Worm (Caenorhabditis elegans) whole organism, midembryonic: ENCODE measurements around the gene cki-1.

Source experiments
- T22C8.4 ChIP-seq: fragments of 200-800 bp; sonication (Bioruptor generic); IDR thresholded peaks from 2 replicates; pipeline ENCODE4 v1.3.6; 2022; ENCODE audit warnings: missing genetic modification characterization, missing compliant biosample characterization
- cog-1 ChIP-seq: sonication (generic microtip); optimal IDR thresholded peaks from 2 replicates; lab custom pipeline; 2016; ENCODE audit warnings: missing genetic modification characterization, missing compliant biosample characterization
- klf-2 ChIP-seq: fragments of 200-800 bp; sonication (Bioruptor generic); conservative IDR thresholded peaks from 2 replicates; pipeline ENCODE4 v1.3.6; 2022; ENCODE audit warnings: missing genetic modification reagents, missing genetic modification characterization, missing compliant biosample characterization
- med-1 ChIP-seq: sonication (generic microtip); optimal IDR thresholded peaks from 2 replicates; lab custom pipeline; 2017; ENCODE audit warnings: missing genetic modification characterization, mild to moderate bottlenecking, missing compliant biosample characterization, antibody characterized with exemption, missing genetic modification reagents; ENCODE audit not compliant: insufficient read depth
- tab-1 ChIP-seq: fragments of 200-800 bp; sonication (Bioruptor generic); IDR thresholded peaks from 2 replicates; pipeline ENCODE4 v1.3.6; 2022; ENCODE audit warnings: missing genetic modification characterization, missing compliant biosample characterization

- TF ChIP-seq med-1 (no peak), tab-1 (GFP tag; lab: Robert Waterston, UW) (no peak), T22C8.4 (GFP tag; lab: Robert Waterston, UW) (no peak), cog-1 (no peak), klf-2 (GFP tag; lab: Robert Waterston, UW) (no peak)
Observed at ce11 chrII:7851480-7851879, 40.4 kb downstream of the cki-1 start.
